Worm (Caenorhabditis elegans): ENCODE measurements around the gene C35D10.12.

Gene C35D10.12

ce11 chrIII:4909938-4910337 is 35.4 kb upstream of the C35D10.12 start, which contains the start of gene F26F4.12:
TSS of gene F26F4.12 (minus strand) at chrIII:4910038.
- TF ChIP-seq ztf-29 (GFP tag; IDR thresholded peaks at IDR 0.05) (no peak), tab-1 (GFP tag; IDR thresholded peaks at IDR 0.05) (no peak), T22C8.4 (GFP tag; IDR thresholded peaks at IDR 0.05) (no peak), cog-1 (tag; optimal IDR thresholded peaks at IDR 0.05) (no peak), klf-2 (GFP tag; conservative IDR thresholded peaks at IDR 0.05) (no peak), ref-1 (GFP tag; conservative IDR thresholded peaks at IDR 0.05) (no peak)

ce11 chrIII:4906896-4907295 is 32.3 kb upstream of the C35D10.12 start, which contains the start of gene rom-1:
TSS of gene rom-1 (plus strand) at chrIII:4907196.
- TF ChIP-seq T22C8.4 (GFP tag; IDR thresholded peaks at IDR 0.05) (no peak), ztf-23 (GFP tag; IDR thresholded peaks at IDR 0.05) (no peak), ref-1 (GFP tag; conservative IDR thresholded peaks at IDR 0.05) (no peak), flt-1 (GFP tag; IDR thresholded peaks at IDR 0.05) (no peak), ztf-29 (GFP tag; IDR thresholded peaks at IDR 0.05) (no peak), cog-1 (tag; optimal IDR thresholded peaks at IDR 0.05) (no peak), tab-1 (GFP tag; IDR thresholded peaks at IDR 0.05) (no peak), med-1 (GFP tag; optimal IDR thresholded peaks at IDR 0.05; ENCODE audit: insufficient read depth) (no peak), klf-2 (GFP tag; conservative IDR thresholded peaks at IDR 0.05) (no peak)

- no peak for TF ChIP-seq ref-1 (GFP tag; conservative IDR thresholded peaks at IDR 0.05)
- no peak for TF ChIP-seq med-1 (GFP tag; optimal IDR thresholded peaks at IDR 0.05; ENCODE audit: insufficient read depth)
- no peak for TF ChIP-seq tab-1 (GFP tag; IDR thresholded peaks at IDR 0.05)
- no peak for TF ChIP-seq cog-1 (tag; optimal IDR thresholded peaks at IDR 0.05)
- no peak for TF ChIP-seq T22C8.4 (GFP tag; IDR thresholded peaks at IDR 0.05)
- TF ChIP-seq klf-2 (GFP tag; conservative IDR thresholded peaks at IDR 0.05), result no peak
- TF ChIP-seq ztf-23 (GFP tag; IDR thresholded peaks at IDR 0.05), result no peak
- TF ChIP-seq ztf-29 (GFP tag; IDR thresholded peaks at IDR 0.05), result no peak
Measured at ce11 chrIII:4906365-4906764, 31.8 kb upstream of the C35D10.12 start.

ce11 chrIII:4905405-4905804 is 30.8 kb upstream of the C35D10.12 start, which contains the start of gene F26F4.8:
TSS of gene F26F4.8 (minus strand) at chrIII:4905473.
- TF ChIP-seq med-1 (GFP tag; optimal IDR thresholded peaks at IDR 0.05; ENCODE audit: insufficient read depth), result no peak
- no peak for TF ChIP-seq ref-1 (GFP tag; conservative IDR thresholded peaks at IDR 0.05)
- TF ChIP-seq T22C8.4 (GFP tag; IDR thresholded peaks at IDR 0.05), result no peak
- TF ChIP-seq cog-1 (tag; optimal IDR thresholded peaks at IDR 0.05), result no peak
- TF ChIP-seq ztf-29 (GFP tag; IDR thresholded peaks at IDR 0.05), result no peak
- no peak for TF ChIP-seq flt-1 (GFP tag; IDR thresholded peaks at IDR 0.05)
- TF ChIP-seq tab-1 (GFP tag; IDR thresholded peaks at IDR 0.05), result no peak
- no peak for TF ChIP-seq ztf-23 (GFP tag; IDR thresholded peaks at IDR 0.05)

DNA sequence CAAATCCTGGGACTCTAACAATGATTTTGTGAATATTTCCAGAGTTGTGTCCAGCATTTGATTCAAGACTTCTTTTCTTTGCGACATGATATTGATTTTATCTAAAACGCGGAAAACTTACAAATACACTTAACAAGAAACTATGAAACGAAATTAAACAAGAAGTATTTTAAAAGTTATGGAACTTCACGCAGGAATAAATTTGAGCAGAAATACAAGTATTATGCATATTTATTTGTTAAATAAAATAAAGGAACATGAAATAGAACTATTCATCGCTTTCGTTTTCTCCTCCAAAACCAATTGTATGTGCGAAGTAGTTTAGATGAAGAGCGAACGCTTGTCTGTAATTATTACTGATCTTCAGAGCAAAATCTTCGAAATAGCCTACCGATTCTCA is 29.2 kb upstream of the C35D10.12 start, which contains the start of gene kbp-2:
kbp-2 (minus strand) TSS at position 101 of the 400 bp plus-strand sequence.
- TF ChIP-seq cog-1 (tag; optimal IDR thresholded peaks at IDR 0.05), result no peak
- no peak for TF ChIP-seq flt-1 (GFP tag; IDR thresholded peaks at IDR 0.05)
- TF ChIP-seq klf-2 (GFP tag; conservative IDR thresholded peaks at IDR 0.05), result no peak
- TF ChIP-seq T22C8.4 (GFP tag; IDR thresholded peaks at IDR 0.05), result no peak
- no peak for TF ChIP-seq ztf-29 (GFP tag; IDR thresholded peaks at IDR 0.05)
- TF ChIP-seq ref-1 (GFP tag; conservative IDR thresholded peaks at IDR 0.05), result no peak
- no peak for TF ChIP-seq tab-1 (GFP tag; IDR thresholded peaks at IDR 0.05)
- TF ChIP-seq ztf-23 (GFP tag; IDR thresholded peaks at IDR 0.05), result no peak
- TF ChIP-seq med-1 (GFP tag; optimal IDR thresholded peaks at IDR 0.05; ENCODE audit: insufficient read depth), result no peak

DNA sequence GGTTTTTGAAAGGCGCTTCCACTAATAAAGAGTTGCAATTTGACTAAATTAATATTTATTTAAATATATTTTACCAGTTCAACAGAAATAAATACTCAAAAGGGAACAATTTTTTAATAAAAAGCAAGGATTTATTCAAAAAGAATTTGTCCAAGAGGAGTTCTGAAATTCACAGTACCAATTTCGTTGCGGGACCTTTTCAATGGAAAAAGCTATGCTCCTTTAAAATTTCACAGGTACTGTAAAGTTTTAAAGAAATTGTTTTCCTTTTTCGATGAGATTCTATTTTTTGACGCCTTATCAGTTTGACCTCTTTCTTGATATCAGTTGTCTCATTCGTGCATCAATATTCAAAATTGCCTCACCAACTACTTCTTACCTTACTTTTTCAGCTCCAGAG is 25.7 kb upstream of the C35D10.12 start, which contains the start of gene tag-340:
tag-340 (plus strand) TSS at position 249 of the 400 bp plus-strand sequence.
- TF ChIP-seq T22C8.4 (GFP tag; IDR thresholded peaks at IDR 0.05) (no peak), ztf-23 (GFP tag; IDR thresholded peaks at IDR 0.05) (no peak), med-1 (GFP tag; optimal IDR thresholded peaks at IDR 0.05; ENCODE audit: insufficient read depth) (no peak), cog-1 (tag; optimal IDR thresholded peaks at IDR 0.05) (no peak), ztf-29 (GFP tag; IDR thresholded peaks at IDR 0.05) (no peak), ref-1 (GFP tag; conservative IDR thresholded peaks at IDR 0.05) (no peak), klf-2 (GFP tag; conservative IDR thresholded peaks at IDR 0.05) (no peak), tab-1 (GFP tag; IDR thresholded peaks at IDR 0.05) (no peak), flt-1 (GFP tag; IDR thresholded peaks at IDR 0.05) (no peak)

DNA sequence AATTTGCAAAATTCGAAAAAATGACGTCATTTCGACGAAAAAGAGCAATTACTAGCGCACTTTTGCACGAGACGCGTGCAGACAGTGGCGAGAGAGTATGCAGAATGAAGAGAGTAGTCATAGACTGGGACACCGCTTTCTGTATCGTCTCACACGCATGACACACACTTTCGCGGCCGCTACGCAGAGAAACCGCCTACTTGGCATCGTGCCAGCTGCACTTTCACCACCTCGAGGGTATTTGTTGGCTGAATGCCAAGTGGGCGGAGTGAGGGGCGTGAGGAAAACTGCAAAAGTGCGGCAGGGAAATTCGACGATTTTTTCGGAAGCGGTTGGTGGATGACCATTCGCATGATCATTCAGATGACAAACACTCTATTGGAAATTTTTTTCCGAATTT is 25.2 kb upstream of the C35D10.12 start:
- TF ChIP-seq med-1 (GFP tag; optimal IDR thresholded peaks at IDR 0.05; ENCODE audit: insufficient read depth) (no peak), cog-1 (tag; optimal IDR thresholded peaks at IDR 0.05) (peak; percentile 95), ref-1 (GFP tag; conservative IDR thresholded peaks at IDR 0.05) (no peak), ztf-23 (GFP tag; IDR thresholded peaks at IDR 0.05) (peak; percentile 94), tab-1 (GFP tag; IDR thresholded peaks at IDR 0.05) (no peak), flt-1 (GFP tag; IDR thresholded peaks at IDR 0.05) (peak; percentile 84), ztf-29 (GFP tag; IDR thresholded peaks at IDR 0.05) (no peak), T22C8.4 (GFP tag; IDR thresholded peaks at IDR 0.05) (peak; percentile 36; the same call in 1 of the 2 replicates), klf-2 (GFP tag; conservative IDR thresholded peaks at IDR 0.05) (no peak)

- TF ChIP-seq cog-1 (tag; optimal IDR thresholded peaks at IDR 0.05) (no peak), ref-1 (GFP tag; conservative IDR thresholded peaks at IDR 0.05) (no peak), flt-1 (GFP tag; IDR thresholded peaks at IDR 0.05) (no peak), klf-2 (GFP tag; conservative IDR thresholded peaks at IDR 0.05) (no peak), ztf-23 (GFP tag; IDR thresholded peaks at IDR 0.05) (no peak), tab-1 (GFP tag; IDR thresholded peaks at IDR 0.05) (no peak), ztf-29 (GFP tag; IDR thresholded peaks at IDR 0.05) (no peak), T22C8.4 (GFP tag; IDR thresholded peaks at IDR 0.05) (no peak), med-1 (GFP tag; optimal IDR thresholded peaks at IDR 0.05; ENCODE audit: insufficient read depth) (no peak)
Measured at ce11 chrIII:4899035-4899578, 24.5 kb upstream of the C35D10.12 start, which contains the start of gene nhl-2. TSS of gene nhl-2 (minus strand) at chrIII:4899085.

ce11 chrIII:4895313-4895712 is 20.7 kb upstream of the C35D10.12 start:
- TF ChIP-seq med-1 (GFP tag; optimal IDR thresholded peaks at IDR 0.05; ENCODE audit: insufficient read depth), result no peak
- no peak for TF ChIP-seq cog-1 (tag; optimal IDR thresholded peaks at IDR 0.05)
- no peak for TF ChIP-seq tab-1 (GFP tag; IDR thresholded peaks at IDR 0.05)
- TF ChIP-seq flt-1 (GFP tag; IDR thresholded peaks at IDR 0.05), result no peak
- TF ChIP-seq ref-1 (GFP tag; conservative IDR thresholded peaks at IDR 0.05), result no peak
- TF ChIP-seq klf-2 (GFP tag; conservative IDR thresholded peaks at IDR 0.05), result no peak
- no peak for TF ChIP-seq ztf-23 (GFP tag; IDR thresholded peaks at IDR 0.05)
- no peak for TF ChIP-seq T22C8.4 (GFP tag; IDR thresholded peaks at IDR 0.05)

Measured in whole organism, midembryonic.